Worm (Caenorhabditis elegans) whole organism, late embryonic: Measurements from ENCODE around the gene lig-1.

Source experiments
- ama-1 ChIP-seq: fragments of 150-350 bp; optimal IDR thresholded peaks from 2 replicates; lab custom pipeline; 2014
- hlh-8 ChIP-seq: sonication (generic microtip); optimal IDR thresholded peaks from 2 replicates; lab custom pipeline; 2016; ENCODE audit warnings: missing genotype, missing genetic modification characterization, missing compliant biosample characterization
- tbx-2 ChIP-seq: sonication (generic microtip); optimal IDR thresholded peaks from 2 replicates; lab custom pipeline; 2016; ENCODE audit warnings: missing genetic modification characterization, missing compliant biosample characterization

DNA sequence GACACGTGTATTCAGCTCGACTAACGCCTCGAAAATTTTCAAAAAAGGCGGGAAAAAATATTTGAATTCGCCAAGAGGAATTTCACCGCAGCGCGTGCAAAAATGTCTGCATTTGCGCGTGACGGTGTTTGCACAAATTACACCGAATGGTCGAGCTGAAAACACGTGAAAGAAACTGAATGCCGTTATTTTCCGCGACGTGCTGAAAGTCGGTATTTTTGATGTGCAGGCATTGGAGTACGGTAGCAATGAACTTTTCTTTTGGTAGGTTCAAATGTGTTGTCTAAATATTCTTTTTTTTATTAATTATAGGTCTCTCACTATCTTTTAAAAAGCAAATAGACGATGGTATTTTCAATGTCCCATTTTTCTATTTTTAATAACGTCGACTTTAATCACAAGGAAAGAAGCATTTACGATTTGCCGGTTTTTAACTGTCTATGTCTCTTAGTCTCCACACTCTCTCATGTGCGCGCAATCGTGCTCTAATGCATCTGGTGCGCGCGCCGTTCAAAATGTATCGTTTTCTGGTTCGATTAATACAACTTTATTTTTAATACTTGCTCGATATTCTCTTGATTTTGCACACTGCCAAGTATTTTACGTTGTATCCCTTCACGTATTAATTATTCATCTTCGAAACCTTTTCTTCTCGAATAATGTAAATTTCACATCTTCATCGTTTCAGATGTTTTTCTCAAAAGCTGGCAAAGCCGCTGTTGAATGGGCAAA, at the start of gene lig-1, which contains the start of gene C29A12.1:
- no peak for TF ChIP-seq hlh-8 (tag; lab: Kevin White, UChicago)
- TF ChIP-seq ama-1 (lab: Kevin White, UChicago), result no peak
- no peak for TF ChIP-seq tbx-2
